Worm (Caenorhabditis elegans) whole organism, early embryonic: ENCODE data around the gene Y39A1A.16.
A peak's percentile ranks its signal among the peaks of the same experiment; 100 is the strongest.

ENCODE experiments used
- B0310.2 ChIP-seq: sonication (generic microtip); optimal IDR thresholded peaks from 2 replicates; lab custom pipeline; 2016; ENCODE audit warnings: mild to moderate bottlenecking, missing genetic modification characterization, missing compliant biosample characterization
- F13C5.2 ChIP-seq: sonication (generic microtip); optimal IDR thresholded peaks from 2 replicates; lab custom pipeline; 2017; ENCODE audit warnings: mild to moderate bottlenecking, missing genetic modification characterization, inconsistent platforms, missing compliant biosample characterization
- aly-1 ChIP-seq: sonication (generic microtip); optimal IDR thresholded peaks from 2 replicates; lab custom pipeline; 2016; ENCODE audit warnings: missing genetic modification characterization, missing compliant biosample characterization
- ama-1 ChIP-seq: fragments of 150-350 bp; optimal IDR thresholded peaks from 2 replicates; lab custom pipeline; 2014
- ceh-13 ChIP-seq: fragments of 200-800 bp; sonication (Bioruptor generic); optimal IDR thresholded peaks from 2 replicates; lab custom pipeline; 2018; ENCODE audit warnings: mild to moderate bottlenecking, missing genetic modification characterization, missing compliant biosample characterization
- ceh-36 ChIP-seq: sonication (generic microtip); optimal IDR thresholded peaks from 2 replicates; lab custom pipeline; 2016; ENCODE audit warnings: missing genetic modification characterization, inconsistent platforms, missing compliant biosample characterization
- ets-7 ChIP-seq: sonication (generic microtip); optimal IDR thresholded peaks from 2 replicates; lab custom pipeline; 2016; ENCODE audit warnings: missing genotype, missing genetic modification characterization, missing compliant biosample characterization
- flt-1 ChIP-seq: fragments of 200-800 bp; sonication (Bioruptor generic); IDR thresholded peaks from 2 replicates; pipeline ENCODE4 v1.3.6; 2022; ENCODE audit warnings: missing genetic modification characterization, missing compliant biosample characterization
- hmbx-1 ChIP-seq: sonication (generic microtip); optimal IDR thresholded peaks from 2 replicates; lab custom pipeline; 2016; ENCODE audit warnings: mild to moderate bottlenecking, missing genetic modification characterization, missing compliant biosample characterization
- hmg-4 ChIP-seq: fragments of 200-800 bp; sonication (Bioruptor generic); optimal IDR thresholded peaks from 2 replicates; lab custom pipeline; 2018; ENCODE audit warnings: mild to moderate bottlenecking, missing genetic modification characterization, missing compliant biosample characterization
- hnd-1 ChIP-seq: sonication (generic microtip); optimal IDR thresholded peaks from 2 replicates; lab custom pipeline; 2016; ENCODE audit warnings: missing genetic modification characterization, missing compliant biosample characterization
- pes-1 ChIP-seq: fragments of 200-800 bp; sonication (Bioruptor generic); IDR thresholded peaks from 2 replicates; pipeline ENCODE4 v1.3.6; 2022; ENCODE audit warnings: missing genetic modification reagents, missing genetic modification characterization, missing compliant biosample characterization
- scrt-1 ChIP-seq: fragments of 200-800 bp; sonication (Bioruptor generic); IDR thresholded peaks from 2 replicates; pipeline ENCODE4 v1.3.6; 2022; ENCODE audit warnings: missing genetic modification characterization, missing compliant biosample characterization
- sea-1 ChIP-seq: fragments of 200-800 bp; sonication (Bioruptor generic); conservative IDR thresholded peaks from 2 replicates; pipeline ENCODE4 v1.3.6; 2022; ENCODE audit warnings: missing genetic modification characterization, missing compliant biosample characterization
- tbx-11 ChIP-seq: fragments of 200-800 bp; sonication (Bioruptor generic); IDR thresholded peaks from 2 replicates; pipeline ENCODE4 v1.3.6; 2022; ENCODE audit warnings: missing genetic modification characterization, missing compliant biosample characterization
- tbx-37 ChIP-seq: fragments of 200-800 bp; sonication (Bioruptor generic); conservative IDR thresholded peaks from 2 replicates; pipeline ENCODE4 v1.3.6; 2022; ENCODE audit warnings: missing genetic modification reagents, missing genetic modification characterization, missing compliant biosample characterization
- tra-4 ChIP-seq: sonication (generic microtip); optimal IDR thresholded peaks from 2 replicates; lab custom pipeline; 2017; ENCODE audit warnings: missing genetic modification characterization, missing compliant biosample characterization

The Y39A1A.16 gene

DNA sequence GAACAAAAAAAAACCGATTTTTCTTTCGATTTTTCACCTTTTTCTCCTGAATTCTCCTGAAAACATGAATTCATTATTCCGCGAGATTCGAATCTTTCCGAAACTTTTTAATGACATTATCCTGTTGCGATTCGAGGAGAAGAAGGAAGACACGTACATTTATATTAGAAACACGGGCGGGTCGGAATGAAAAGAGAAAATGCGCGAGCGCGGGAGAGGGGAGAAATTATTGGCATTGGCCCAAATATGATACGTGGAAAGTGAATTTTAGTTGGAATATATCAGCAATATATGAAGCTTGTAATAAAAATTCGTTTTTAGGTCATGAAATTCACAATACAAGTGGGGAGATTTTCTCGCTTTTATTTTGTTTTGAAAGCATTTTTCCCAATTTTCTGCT, 25.6 kb upstream of the Y39A1A.16 start:
- TF ChIP-seq ceh-36 (tag; lab: Kevin White, UChicago) (no peak), hmbx-1 (no peak), hnd-1 (tag; lab: Kevin White, UChicago) (no peak), hmg-4 (GFP tag; lab: Kevin White, UChicago) (no peak), tbx-37 (no peak), tbx-11 (GFP tag; lab: Robert Waterston, UW) (no peak), ets-7 (tag; lab: Kevin White, UChicago) (no peak)

DNA sequence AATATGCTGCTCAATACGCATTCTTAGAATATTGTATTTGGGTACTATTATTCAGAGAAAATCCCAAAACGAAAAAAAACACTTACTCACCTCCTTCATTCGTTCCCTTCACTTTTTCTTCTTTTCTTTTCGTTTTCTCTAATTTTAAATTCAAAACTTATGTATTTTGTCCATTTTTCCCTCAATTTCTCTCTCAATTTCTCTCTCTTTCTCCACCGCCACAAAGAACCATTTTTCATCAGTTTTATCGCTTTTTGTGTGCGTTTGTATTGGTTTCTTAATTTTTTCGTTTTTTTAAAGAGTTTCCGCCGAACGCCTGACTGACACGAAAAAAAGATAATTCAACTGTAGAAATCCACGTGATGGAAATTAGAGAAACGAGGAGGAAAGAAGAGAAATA, 24.4 kb upstream of the Y39A1A.16 start, which contains the start of gene cnt-2:
Gene cnt-2 (plus strand): TSS at position 301 of the 400 bp plus-strand sequence.
- TF ChIP-seq tra-4 (tag; lab: Kevin White, UChicago): no peak
- no peak for TF ChIP-seq ama-1 (lab: Kevin White, UChicago)
- no peak for TF ChIP-seq hmbx-1
- TF ChIP-seq hnd-1 (tag; lab: Kevin White, UChicago): no peak
- TF ChIP-seq sea-1 (GFP tag; lab: Robert Waterston, UW): no peak
- TF ChIP-seq scrt-1: no peak
- TF ChIP-seq hmg-4 (GFP tag; lab: Kevin White, UChicago): no peak
- TF ChIP-seq F13C5.2 (tag; lab: Kevin White, UChicago): no peak
- no peak for TF ChIP-seq B0310.2
- no peak for TF ChIP-seq aly-1 (tag; lab: Kevin White, UChicago)
- TF ChIP-seq ceh-36 (tag; lab: Kevin White, UChicago): no peak
- no peak for TF ChIP-seq pes-1 (GFP tag; lab: Robert Waterston, UW)
- TF ChIP-seq flt-1 (GFP tag; lab: Robert Waterston, UW): no peak

DNA sequence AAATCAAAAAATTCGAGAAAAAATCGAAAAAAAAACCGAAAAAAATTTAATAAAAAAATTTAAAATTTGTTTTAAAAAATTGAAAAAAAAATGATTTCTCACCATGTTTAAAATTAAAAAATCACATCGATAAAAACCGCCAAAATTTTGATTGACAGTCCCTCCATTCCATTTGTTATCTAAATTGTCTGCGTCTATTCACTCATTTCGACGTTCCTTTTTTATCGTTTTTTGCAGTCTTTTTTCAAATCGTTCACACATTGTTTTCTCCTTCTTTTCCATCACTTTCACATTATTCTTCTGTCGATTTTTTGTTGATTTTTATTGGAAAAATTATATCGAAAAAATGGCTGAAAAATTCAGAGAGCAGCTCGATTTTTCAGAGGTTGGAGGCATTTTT, 23.0 kb upstream of the Y39A1A.16 start:
- no peak for TF ChIP-seq flt-1 (GFP tag; lab: Robert Waterston, UW)
- TF ChIP-seq hmbx-1: no peak
- TF ChIP-seq F13C5.2 (tag; lab: Kevin White, UChicago): no peak
- TF ChIP-seq hmg-4 (GFP tag; lab: Kevin White, UChicago): no peak
- no peak for TF ChIP-seq ama-1 (lab: Kevin White, UChicago)
- TF ChIP-seq hnd-1 (tag; lab: Kevin White, UChicago): no peak
- no peak for TF ChIP-seq tra-4 (tag; lab: Kevin White, UChicago)
- TF ChIP-seq ceh-13 (GFP tag; lab: Kevin White, UChicago): no peak
- TF ChIP-seq B0310.2: no peak
- no peak for TF ChIP-seq ets-7 (tag; lab: Kevin White, UChicago)
- TF ChIP-seq tbx-11 (GFP tag; lab: Robert Waterston, UW): no peak
- TF ChIP-seq tbx-37: no peak

DNA sequence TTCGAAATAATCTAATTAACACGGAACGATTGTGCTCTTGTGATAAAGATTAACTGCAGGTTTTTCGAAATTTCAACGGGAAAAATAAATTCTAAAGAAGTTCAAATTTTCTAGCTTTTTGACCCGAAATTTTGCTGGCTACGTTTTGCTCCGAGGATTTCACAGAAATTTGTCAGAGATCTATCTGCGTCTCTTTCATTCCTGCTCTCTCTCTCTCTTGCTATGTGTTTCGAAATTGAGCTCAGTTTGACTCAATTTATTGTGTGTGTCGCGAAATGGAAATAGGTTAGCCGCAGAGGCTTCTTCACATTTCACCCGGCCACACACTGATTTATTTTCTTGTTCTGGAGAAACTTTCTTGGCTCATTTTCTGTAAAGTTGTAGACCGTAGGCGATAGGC, 21.4 kb upstream of the Y39A1A.16 start:
- no peak for TF ChIP-seq pes-1 (GFP tag; lab: Robert Waterston, UW)
- TF ChIP-seq hmg-4 (GFP tag; lab: Kevin White, UChicago): no peak
- TF ChIP-seq hmbx-1: no peak
- no peak for TF ChIP-seq flt-1 (GFP tag; lab: Robert Waterston, UW)
- TF ChIP-seq aly-1 (tag; lab: Kevin White, UChicago): no peak
- no peak for TF ChIP-seq scrt-1
- no peak for TF ChIP-seq ceh-13 (GFP tag; lab: Kevin White, UChicago)
- no peak for TF ChIP-seq ets-7 (tag; lab: Kevin White, UChicago)
- TF ChIP-seq tbx-11 (GFP tag; lab: Robert Waterston, UW): no peak
- no peak for TF ChIP-seq ceh-36 (tag; lab: Kevin White, UChicago)
- no peak for TF ChIP-seq ama-1 (lab: Kevin White, UChicago)
- no peak for TF ChIP-seq sea-1 (GFP tag; lab: Robert Waterston, UW)
- TF ChIP-seq tbx-37: no peak
- TF ChIP-seq tra-4 (tag; lab: Kevin White, UChicago): no peak

DNA sequence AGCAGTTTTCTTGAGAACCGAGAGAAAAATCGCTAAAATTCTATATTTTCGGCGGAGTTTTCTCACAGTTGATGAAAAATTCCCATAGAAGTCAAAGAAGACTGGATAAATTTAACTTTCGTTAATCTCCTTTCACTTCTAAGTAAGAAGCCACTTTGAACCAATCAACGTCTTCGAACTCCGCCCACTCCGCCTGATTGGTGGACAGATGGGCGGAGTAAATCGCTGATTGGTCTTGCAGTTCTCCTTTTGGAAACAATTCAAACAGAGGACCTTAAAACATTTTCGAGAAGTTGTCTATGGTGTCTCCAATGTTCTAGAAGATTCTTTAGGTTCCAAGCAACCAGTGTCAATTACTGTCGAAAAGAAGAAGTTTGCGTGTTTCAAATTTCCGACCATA, 20.7 kb upstream of the Y39A1A.16 start:
- TF ChIP-seq aly-1 (tag; lab: Kevin White, UChicago): no peak
- no peak for TF ChIP-seq flt-1 (GFP tag; lab: Robert Waterston, UW)
- no peak for TF ChIP-seq sea-1 (GFP tag; lab: Robert Waterston, UW)
- TF ChIP-seq tra-4 (tag; lab: Kevin White, UChicago): no peak
- TF ChIP-seq ceh-13 (GFP tag; lab: Kevin White, UChicago): no peak
- no peak for TF ChIP-seq ama-1 (lab: Kevin White, UChicago)
- no peak for TF ChIP-seq ceh-36 (tag; lab: Kevin White, UChicago)

DNA sequence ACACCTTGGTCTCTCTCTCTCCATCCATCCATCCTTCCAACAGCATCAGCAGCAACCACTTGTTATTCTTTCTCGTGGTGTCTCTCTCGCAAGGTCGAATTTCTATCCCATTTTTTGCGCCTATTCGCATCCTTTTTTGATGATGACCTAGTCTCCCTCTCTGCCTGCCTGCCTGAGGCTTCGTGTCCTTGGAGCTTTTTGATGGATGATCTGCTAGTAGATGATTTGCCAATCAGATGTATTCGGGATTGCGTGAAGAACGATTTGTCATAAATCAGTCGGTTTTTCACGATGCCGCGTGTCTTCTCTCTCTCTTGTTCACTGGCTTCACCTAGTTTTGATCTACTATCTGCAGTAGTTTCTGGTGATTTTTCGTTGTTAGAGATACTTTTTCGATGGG, 17.8 kb upstream of the Y39A1A.16 start:
- TF ChIP-seq sea-1 (GFP tag; lab: Robert Waterston, UW) (no peak), tra-4 (tag; lab: Kevin White, UChicago) (no peak), flt-1 (GFP tag; lab: Robert Waterston, UW) (no peak), tbx-37 (no peak), ama-1 (lab: Kevin White, UChicago) (no peak), F13C5.2 (tag; lab: Kevin White, UChicago) (no peak), aly-1 (tag; lab: Kevin White, UChicago) (no peak), hmg-4 (GFP tag; lab: Kevin White, UChicago) (no peak)

DNA sequence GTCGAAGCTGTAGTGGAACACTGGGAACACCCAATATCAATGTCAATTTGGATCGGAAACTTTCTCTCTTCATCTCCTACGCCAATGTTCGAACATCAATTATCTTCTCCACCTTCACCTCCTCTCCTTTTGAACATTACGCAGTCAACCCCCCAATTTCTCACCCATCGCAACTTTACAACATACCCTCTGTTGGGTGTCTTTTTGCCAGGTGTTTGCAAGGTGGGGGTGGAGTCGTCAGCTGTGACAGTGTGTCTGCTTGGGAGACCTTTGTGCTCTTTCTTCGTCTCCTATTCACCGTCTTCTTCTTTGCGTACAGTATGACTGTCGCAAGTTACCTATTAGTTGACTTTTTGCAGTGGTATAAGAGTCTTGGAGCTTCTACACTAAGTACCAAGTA, 12.4 kb upstream of the Y39A1A.16 start:
- TF ChIP-seq hmg-4 (GFP tag; lab: Kevin White, UChicago) (peak; percentile 53), sea-1 (GFP tag; lab: Robert Waterston, UW) (peak; percentile 58), tbx-11 (GFP tag; lab: Robert Waterston, UW) (no peak), tra-4 (tag; lab: Kevin White, UChicago) (no peak)

DNA sequence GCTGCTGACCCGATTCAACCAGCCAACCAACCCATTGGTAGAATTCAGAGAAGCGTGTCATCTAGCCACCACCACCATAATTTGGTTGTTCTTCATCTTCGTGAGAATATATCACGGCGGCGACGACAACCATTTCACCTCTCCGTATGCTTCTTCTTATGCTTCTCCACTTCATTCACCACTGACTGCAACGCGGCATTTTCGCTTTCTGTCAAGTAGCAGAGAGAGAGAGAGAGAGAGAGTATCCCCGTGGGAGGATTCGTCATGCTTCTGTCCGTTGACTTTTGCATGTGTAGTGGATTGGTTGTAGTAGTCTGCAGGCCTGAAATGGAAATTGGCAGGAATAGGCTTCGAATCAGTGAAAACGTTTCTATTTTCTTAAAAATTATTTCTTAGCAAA, 7.2 kb upstream of the Y39A1A.16 start:
- TF ChIP-seq scrt-1: no peak
- TF ChIP-seq ceh-13 (GFP tag; lab: Kevin White, UChicago): no peak
- TF ChIP-seq aly-1 (tag; lab: Kevin White, UChicago): no peak
- TF ChIP-seq sea-1 (GFP tag; lab: Robert Waterston, UW): no peak
- TF ChIP-seq tra-4 (tag; lab: Kevin White, UChicago): no peak
- no peak for TF ChIP-seq ama-1 (lab: Kevin White, UChicago)
- no peak for TF ChIP-seq hnd-1 (tag; lab: Kevin White, UChicago)
- no peak for TF ChIP-seq hmbx-1
- no peak for TF ChIP-seq ceh-36 (tag; lab: Kevin White, UChicago)
- no peak for TF ChIP-seq tbx-11 (GFP tag; lab: Robert Waterston, UW)
- TF ChIP-seq B0310.2: no peak
- no peak for TF ChIP-seq ets-7 (tag; lab: Kevin White, UChicago)
- no peak for TF ChIP-seq F13C5.2 (tag; lab: Kevin White, UChicago)
- no peak for TF ChIP-seq pes-1 (GFP tag; lab: Robert Waterston, UW)
- TF ChIP-seq hmg-4 (GFP tag; lab: Kevin White, UChicago): no peak
- TF ChIP-seq tbx-37: no peak
- TF ChIP-seq flt-1 (GFP tag; lab: Robert Waterston, UW): no peak
